Worm (Caenorhabditis elegans) whole organism, L2 larva: Measurements from ENCODE around the gene Y39A3CL.4.

Experiments
- lsy-2 ChIP-seq, 2 experiments: fragments of 150-350 bp in 1 of 2; sonication (generic microtip) in 1 of 2; optimal IDR thresholded peaks; 2 replicates each; lab custom pipeline; 2014 to 2017; ENCODE audit warnings: missing biosample characterization in 2 of 2, missing genetic modification characterization in 2 of 2
- nhr-23 ChIP-seq: fragments of 150-350 bp; optimal IDR thresholded peaks from 2 replicates; lab custom pipeline; 2014; ENCODE audit warnings: missing biosample characterization, missing genetic modification reagents, missing genetic modification characterization

DNA sequence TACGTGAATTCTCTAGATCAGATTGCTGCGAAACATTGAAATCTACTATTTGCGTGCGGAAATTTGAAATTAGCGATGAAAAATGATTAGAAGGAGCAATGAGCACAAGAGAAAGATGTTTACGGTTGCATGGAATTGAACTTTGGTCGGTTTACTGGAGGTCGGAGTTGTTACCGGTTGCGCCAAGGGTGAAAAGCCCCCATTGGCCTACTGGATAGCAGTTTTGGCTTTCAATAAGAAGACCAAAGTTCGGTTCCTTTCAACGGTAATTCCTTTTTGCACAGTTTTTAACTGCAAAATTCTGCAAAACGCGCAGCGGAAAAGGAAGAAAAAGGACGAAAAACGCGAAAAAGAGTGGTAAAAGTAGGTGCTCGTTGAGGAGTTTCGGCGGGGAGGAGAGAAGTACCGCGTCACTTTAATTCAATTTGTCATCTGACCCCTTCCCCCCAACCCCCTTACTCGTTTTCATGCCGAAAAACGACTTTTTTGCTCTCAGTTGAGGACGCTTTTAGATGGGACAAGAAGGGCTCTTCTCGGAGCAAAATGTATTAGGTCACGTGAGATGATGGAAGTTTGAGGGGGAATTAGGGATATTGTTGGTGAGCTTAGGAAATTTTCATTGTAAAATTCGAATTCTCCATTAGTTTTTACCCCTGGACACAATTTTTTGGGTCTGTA lies 32.3 kb downstream of the Y39A3CL.4 start:
- TF ChIP-seq nhr-23 (tag; lab: Kevin White, UChicago) (no peak), lsy-2 (tag; optimal IDR thresholded peaks at IDR 0.05; lab: Kevin White, UChicago) (no peak)
